Worm (Caenorhabditis elegans) whole organism, young adult: ENCODE results near the gene C08D8.7.

ENCODE experiments used
- C06A6.2 ChIP-seq: fragments of 200-800 bp; sonication (Bioruptor generic); conservative IDR thresholded peaks from 2 replicates; pipeline ENCODE4 v1.3.6; 2022; ENCODE audit warnings: missing genetic modification characterization, missing compliant biosample characterization
- F23B12.7 ChIP-seq: sonication (generic microtip); optimal IDR thresholded peaks from 2 replicates; lab custom pipeline; 2017; ENCODE audit warnings: missing genetic modification characterization, mild to moderate bottlenecking, missing compliant biosample characterization, antibody characterized with exemption, moderate library complexity; ENCODE audit not compliant: insufficient read depth
- Y56A3A.18 ChIP-seq: fragments of 200-800 bp; sonication (Bioruptor generic); IDR thresholded peaks from 2 replicates; pipeline ENCODE4 v1.3.6; 2022; ENCODE audit warnings: missing genetic modification reagents, missing genetic modification characterization, missing compliant biosample characterization
- ZK185.1 ChIP-seq: sonication (generic microtip); optimal IDR thresholded peaks from 2 replicates; lab custom pipeline; 2016; ENCODE audit warnings: mild to moderate bottlenecking, missing genetic modification characterization, missing compliant biosample characterization; ENCODE audit not compliant: poor library complexity, severe bottlenecking
- akir-1 ChIP-seq: fragments of 200-800 bp; sonication (Bioruptor generic); optimal IDR thresholded peaks from 2 replicates; lab custom pipeline; 2018; ENCODE audit warnings: mild to moderate bottlenecking, missing genetic modification characterization, moderate library complexity, missing compliant biosample characterization
- atf-7 ChIP-seq: sonication (generic microtip); optimal IDR thresholded peaks from 2 replicates; lab custom pipeline; 2017; ENCODE audit warnings: mild to moderate bottlenecking, missing genetic modification characterization, missing compliant biosample characterization
- attf-3 ChIP-seq: fragments of 200-800 bp; sonication (Bioruptor generic); conservative IDR thresholded peaks from 2 replicates; pipeline ENCODE4 v1.3.6; 2022; ENCODE audit warnings: missing genetic modification reagents, missing genetic modification characterization, missing compliant biosample characterization
- bed-2 ChIP-seq: fragments of 200-800 bp; sonication (Bioruptor generic); IDR thresholded peaks from 2 replicates; pipeline ENCODE4 v1.3.6; 2022; ENCODE audit warnings: missing genetic modification reagents, missing genetic modification characterization, missing compliant biosample characterization
- ceh-100 ChIP-seq: fragments of 200-800 bp; sonication (Bioruptor generic); IDR thresholded peaks from 2 replicates; pipeline ENCODE4 v1.3.6; 2022; ENCODE audit warnings: missing genetic modification reagents, missing genetic modification characterization, missing compliant biosample characterization
- ceh-27 ChIP-seq: fragments of 200-800 bp; sonication (Bioruptor generic); optimal IDR thresholded peaks from 2 replicates; lab custom pipeline; 2018; ENCODE audit warnings: mild to moderate bottlenecking, missing genetic modification characterization, moderate library complexity, missing compliant biosample characterization
- ceh-91 ChIP-seq: fragments of 200-800 bp; sonication (Bioruptor generic); IDR thresholded peaks from 2 replicates; pipeline ENCODE4 v1.3.6; 2022; ENCODE audit warnings: missing genetic modification reagents, missing genetic modification characterization, missing compliant biosample characterization
- dpff-1 ChIP-seq: sonication (generic microtip); optimal IDR thresholded peaks from 2 replicates; lab custom pipeline; 2017; ENCODE audit warnings: mild to moderate bottlenecking, missing genetic modification characterization, missing compliant biosample characterization
- dpl-1 ChIP-seq: fragments of 150-350 bp; optimal IDR thresholded peaks from 2 replicates; lab custom pipeline; 2014; ENCODE audit warnings: missing biosample characterization, missing genetic modification reagents, missing genetic modification characterization
- efl-1 ChIP-seq: fragments of 150-350 bp; optimal IDR thresholded peaks from 2 replicates; lab custom pipeline; 2014; ENCODE audit warnings: missing biosample characterization, missing genetic modification reagents, missing genetic modification characterization
- him-1 ChIP-seq: sonication (generic microtip); optimal IDR thresholded peaks from 2 replicates; lab custom pipeline; 2016; ENCODE audit warnings: missing genotype, missing genetic modification reagents, missing genetic modification characterization, missing compliant biosample characterization
- hmg-1.2 ChIP-seq: fragments of 200-800 bp; sonication (Bioruptor generic); IDR thresholded peaks from 2 replicates; pipeline ENCODE4 v1.3.6; 2022; ENCODE audit warnings: missing genetic modification reagents, missing genetic modification characterization, missing compliant biosample characterization
- hrde-1 ChIP-seq: sonication (generic microtip); optimal IDR thresholded peaks from 2 replicates; lab custom pipeline; 2016; ENCODE audit warnings: missing genetic modification characterization, mild to moderate bottlenecking, missing compliant biosample characterization, moderate library complexity, missing genotype, missing genetic modification reagents, borderline replicate concordance
- lag-1 ChIP-seq: fragments of 200-800 bp; sonication (Bioruptor generic); IDR thresholded peaks from 2 replicates; pipeline ENCODE4 v1.3.6; 2022; ENCODE audit warnings: missing genetic modification reagents, missing genetic modification characterization, missing compliant biosample characterization
- lin-26 ChIP-seq: fragments of 200-800 bp; sonication (Bioruptor generic); IDR thresholded peaks from 2 replicates; pipeline ENCODE4 v1.3.6; 2022; ENCODE audit warnings: missing genetic modification reagents, missing genetic modification characterization, missing compliant biosample characterization
- lin-40 ChIP-seq: sonication (generic microtip); optimal IDR thresholded peaks from 2 replicates; lab custom pipeline; 2016; ENCODE audit warnings: missing genetic modification characterization, mild to moderate bottlenecking, missing compliant biosample characterization, missing genotype, missing genetic modification reagents
- lin-54 ChIP-seq: fragments of 200-800 bp; sonication (Bioruptor generic); optimal IDR thresholded peaks from 2 replicates; lab custom pipeline; 2018; ENCODE audit warnings: mild to moderate bottlenecking, missing genetic modification characterization, missing compliant biosample characterization
- lsl-1 ChIP-seq: fragments of 200-800 bp; sonication (Bioruptor generic); optimal IDR thresholded peaks from 2 replicates; lab custom pipeline; 2018; ENCODE audit warnings: mild to moderate bottlenecking, missing genetic modification characterization, moderate library complexity, missing compliant biosample characterization
- madf-6 ChIP-seq: fragments of 200-800 bp; sonication (Bioruptor generic); IDR thresholded peaks from 2 replicates; pipeline ENCODE4 v1.3.6; 2022; ENCODE audit warnings: missing genetic modification reagents, missing genetic modification characterization, missing compliant biosample characterization
- mcd-1 ChIP-seq: fragments of 200-800 bp; sonication (Bioruptor generic); IDR thresholded peaks from 2 replicates; pipeline ENCODE4 v1.3.6; 2022; ENCODE audit warnings: missing genetic modification reagents, missing genetic modification characterization, missing compliant biosample characterization
- nfya-1 ChIP-seq: sonication (generic microtip); optimal IDR thresholded peaks from 2 replicates; lab custom pipeline; 2017; ENCODE audit warnings: antibody characterized with exemption, missing compliant biosample characterization, missing genetic modification characterization, borderline replicate concordance; ENCODE audit not compliant: insufficient read depth
- nfya-2 ChIP-seq: fragments of 200-800 bp; sonication (Bioruptor generic); IDR thresholded peaks from 2 replicates; pipeline ENCODE4 v1.3.6; 2022; ENCODE audit warnings: missing genetic modification reagents, missing genetic modification characterization, missing compliant biosample characterization
- nhr-80 ChIP-seq: sonication (generic microtip); optimal IDR thresholded peaks from 2 replicates; lab custom pipeline; 2016; ENCODE audit warnings: missing genetic modification characterization, missing compliant biosample characterization
- repo-1 ChIP-seq: sonication (generic microtip); optimal IDR thresholded peaks from 2 replicates; lab custom pipeline; 2017; ENCODE audit warnings: mild to moderate bottlenecking, missing genetic modification characterization, missing compliant biosample characterization
- sea-2 ChIP-seq: fragments of 200-800 bp; sonication (Bioruptor generic); IDR thresholded peaks from 2 replicates; pipeline ENCODE4 v1.3.6; 2022; ENCODE audit warnings: missing genetic modification characterization, missing compliant biosample characterization
- snpc-1.1 ChIP-seq: sonication (generic microtip); optimal IDR thresholded peaks from 2 replicates; lab custom pipeline; 2017; ENCODE audit warnings: missing genetic modification characterization, mild to moderate bottlenecking, missing compliant biosample characterization, antibody characterized with exemption, moderate library complexity, missing genotype, missing genetic modification reagents; ENCODE audit not compliant: insufficient read depth
- snpc-1.3 ChIP-seq: sonication (generic microtip); optimal IDR thresholded peaks from 2 replicates; lab custom pipeline; 2017; ENCODE audit warnings: missing genetic modification characterization, mild to moderate bottlenecking, missing compliant biosample characterization, antibody characterized with exemption, moderate library complexity, missing genotype, missing genetic modification reagents; ENCODE audit not compliant: insufficient read depth
- snpc-3.4 ChIP-seq: sonication (generic microtip); optimal IDR thresholded peaks from 2 replicates; lab custom pipeline; 2017; ENCODE audit warnings: missing genetic modification characterization, mild to moderate bottlenecking, missing compliant biosample characterization, antibody characterized with exemption, moderate library complexity, missing genotype, missing genetic modification reagents
- snpc-4 ChIP-seq, 5 experiments: fragments of 150-350 bp in 1 of 5; sonication (generic microtip) in 4 of 5; optimal IDR thresholded peaks; 2 replicates each; lab custom pipeline; 2014 to 2018; ENCODE audit warnings: missing genetic modification characterization in 5 of 5, missing biosample characterization in 3 of 5, antibody characterized with exemption in 2 of 5, mild to moderate bottlenecking in 2 of 5, missing compliant biosample characterization in 2 of 5, missing genotype in 2 of 5, moderate library complexity in 2 of 5, missing genetic modification reagents in 1 of 5
- somi-1 ChIP-seq: fragments of 200-800 bp; sonication (Bioruptor generic); optimal IDR thresholded peaks from 2 replicates; lab custom pipeline; 2018; ENCODE audit warnings: mild to moderate bottlenecking, missing genetic modification characterization, missing compliant biosample characterization
- tlf-1 ChIP-seq: fragments of 200-800 bp; sonication (Bioruptor generic); optimal IDR thresholded peaks from 2 replicates; lab custom pipeline; 2018; ENCODE audit warnings: mild to moderate bottlenecking, missing genetic modification characterization, missing compliant biosample characterization
- xnd-1 ChIP-seq: sonication (generic microtip); optimal IDR thresholded peaks from 2 replicates; lab custom pipeline; 2016; ENCODE audit warnings: missing genotype, missing genetic modification reagents, missing genetic modification characterization, missing compliant biosample characterization
- zfh-2 ChIP-seq: fragments of 200-800 bp; sonication (Bioruptor generic); conservative IDR thresholded peaks from 2 replicates; pipeline ENCODE4 v1.3.6; 2022; ENCODE audit warnings: missing genetic modification reagents, missing genetic modification characterization, missing compliant biosample characterization
- ztf-18 ChIP-seq: sonication (generic microtip); optimal IDR thresholded peaks from 2 replicates; lab custom pipeline; 2016; ENCODE audit warnings: missing genotype, mild to moderate bottlenecking, missing genetic modification characterization, missing compliant biosample characterization

The C08D8.7 gene

DNA sequence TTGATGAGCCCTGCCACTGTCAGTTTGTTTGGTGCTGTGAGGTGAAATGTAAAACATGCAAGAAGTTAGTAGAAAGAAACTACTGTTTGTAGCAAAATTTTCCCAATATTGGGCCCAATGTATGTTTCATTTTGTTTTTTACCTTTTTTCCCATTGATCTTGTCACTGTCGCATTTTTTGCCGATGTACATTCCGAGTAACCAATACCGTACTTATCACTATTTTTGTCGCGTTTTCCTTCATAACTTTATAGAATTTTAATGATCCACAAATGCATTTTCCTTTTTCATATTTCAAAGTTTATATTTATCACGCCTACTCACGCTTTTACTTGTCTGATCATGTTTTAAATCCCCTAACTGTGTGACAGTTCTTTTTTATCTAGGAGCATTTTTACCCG, 16.7 kb downstream of the C08D8.7 start:
- peak; percentile 25 for TF ChIP-seq ztf-18 (tag; lab: Kevin White, UChicago)
- no peak for TF ChIP-seq snpc-1.1
- TF ChIP-seq nfya-1 (tag; lab: Kevin White, UChicago) = no peak
- no peak for TF ChIP-seq atf-7 (tag; lab: Kevin White, UChicago)
- no peak for TF ChIP-seq hmg-1.2
- TF ChIP-seq madf-6 (GFP tag; lab: Robert Waterston, UW) = peak; percentile 19; the same call in 1 of the 2 replicates
- no peak for TF ChIP-seq lsl-1 (GFP tag; lab: Kevin White, UChicago)
- peak; percentile 14 for TF ChIP-seq lin-54 (GFP tag; lab: Kevin White, UChicago)
- no peak for TF ChIP-seq tlf-1 (GFP tag; lab: Kevin White, UChicago)
- TF ChIP-seq sea-2 = no peak
- no peak for TF ChIP-seq lin-26 (GFP tag; lab: Robert Waterston, UW)
- no peak for TF ChIP-seq attf-3 (GFP tag; lab: Robert Waterston, UW)
- TF ChIP-seq hrde-1 (tag; lab: Kevin White, UChicago) = peak; percentile 39
- TF ChIP-seq somi-1 (GFP tag; lab: Kevin White, UChicago) = no peak
- TF ChIP-seq C06A6.2 = no peak
- TF ChIP-seq snpc-3.4 (tag; lab: Kevin White, UChicago) = no peak
- no peak for TF ChIP-seq snpc-4 (GFP tag; optimal IDR thresholded peaks at IDR 0.05; lab: Kevin White, UChicago)
- peak in 1 of 4 experiments; percentile 35 for TF ChIP-seq snpc-4 (tag; optimal IDR thresholded peaks at IDR 0.05; lab: Kevin White, UChicago)
- no peak for TF ChIP-seq bed-2 (GFP tag; lab: Robert Waterston, UW)
- TF ChIP-seq ceh-27 (GFP tag; lab: Kevin White, UChicago) = no peak
- no peak for TF ChIP-seq akir-1
- no peak for TF ChIP-seq Y56A3A.18 (GFP tag; lab: Robert Waterston, UW)
- TF ChIP-seq nfya-2 (GFP tag; lab: Robert Waterston, UW) = no peak
- TF ChIP-seq, all 124 proteins: peak for 5

DNA sequence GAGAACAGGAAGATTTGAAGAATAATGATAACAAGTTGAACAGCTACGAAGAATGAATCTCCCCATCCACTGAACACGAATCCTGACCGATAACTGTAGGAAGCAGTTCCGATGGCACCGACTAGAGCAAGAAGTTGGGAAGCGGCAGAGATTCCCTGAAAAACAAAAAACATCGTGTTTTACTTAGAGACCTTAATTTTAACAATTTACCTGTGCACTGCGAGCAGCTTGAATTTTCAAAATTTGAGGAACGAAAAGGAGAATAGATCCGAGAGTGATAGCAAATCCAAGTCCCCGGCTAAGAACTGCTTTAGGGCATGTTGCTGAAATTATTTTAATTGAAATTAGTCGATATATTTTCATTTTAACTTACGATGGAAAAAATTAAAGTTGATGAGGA, 17.7 kb downstream of the C08D8.7 start:
- no peak for TF ChIP-seq somi-1 (GFP tag; lab: Kevin White, UChicago)

DNA sequence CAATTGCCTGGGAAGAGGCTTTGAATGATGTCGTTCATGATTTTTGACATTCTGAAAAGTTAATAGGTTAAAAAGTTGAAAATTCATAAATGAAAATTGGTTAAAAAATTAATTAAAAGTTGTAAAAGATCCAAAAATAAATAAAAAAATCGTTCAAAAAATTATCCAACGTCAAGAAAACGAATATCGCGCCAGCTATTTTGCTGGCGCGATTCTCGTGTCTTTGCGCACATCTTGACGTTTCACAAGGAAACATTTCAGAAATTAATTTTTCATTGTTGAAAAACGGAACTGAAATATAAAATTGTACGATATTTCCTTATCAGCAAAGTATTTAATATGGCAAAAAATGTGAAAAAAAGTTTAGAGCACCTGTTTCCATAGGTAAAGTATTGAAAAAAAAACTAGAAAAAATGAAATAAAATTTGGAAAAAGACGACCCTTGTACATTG, 18.1 kb downstream of the C08D8.7 start, which contains the start of gene mpdu-1:
Gene mpdu-1 (minus strand): TSS at position 51 of the 452 bp plus-strand sequence.
- TF ChIP-seq ceh-91 (GFP tag; lab: Robert Waterston, UW) (no peak), snpc-4 (GFP tag; optimal IDR thresholded peaks at IDR 0.05; lab: Kevin White, UChicago) (peak; percentile 28), snpc-4 (tag; optimal IDR thresholded peaks at IDR 0.05; lab: Kevin White, UChicago) (peak in 2 of 4 experiments; percentile 72 to 82), lag-1 (no peak), efl-1 (GFP tag; lab: Kevin White, UChicago) (peak; percentile 26), zfh-2 (GFP tag; lab: Robert Waterston, UW) (no peak), lin-40 (tag; lab: Kevin White, UChicago) (peak; percentile 67), snpc-1.1 (peak; percentile 57), snpc-1.3 (tag; lab: Kevin White, UChicago) (peak; percentile 20), him-1 (peak; percentile 21), F23B12.7 (tag; lab: Kevin White, UChicago) (peak; percentile 74), xnd-1 (tag; lab: Kevin White, UChicago) (peak; percentile 29), lsl-1 (GFP tag; lab: Kevin White, UChicago) (peak; percentile 42), ZK185.1 (peak; percentile 12), dpff-1 (no peak), snpc-3.4 (tag; lab: Kevin White, UChicago) (peak; percentile 52), nhr-80 (tag; lab: Kevin White, UChicago) (peak; percentile 67), ztf-18 (tag; lab: Kevin White, UChicago) (peak; percentile 94), repo-1 (tag; lab: Kevin White, UChicago) (no peak), mcd-1 (GFP tag; lab: Robert Waterston, UW) (no peak; the same call in 1 of the 2 replicates), ceh-100 (GFP tag; lab: Robert Waterston, UW) (no peak), dpl-1 (GFP tag; lab: Kevin White, UChicago) (peak; percentile 28)
- TF ChIP-seq, all 124 proteins: peak for 14
